Fruit fly (Drosophila melanogaster): ENCODE measurements around the gene Alp11.

The Alp11 gene

DNA sequence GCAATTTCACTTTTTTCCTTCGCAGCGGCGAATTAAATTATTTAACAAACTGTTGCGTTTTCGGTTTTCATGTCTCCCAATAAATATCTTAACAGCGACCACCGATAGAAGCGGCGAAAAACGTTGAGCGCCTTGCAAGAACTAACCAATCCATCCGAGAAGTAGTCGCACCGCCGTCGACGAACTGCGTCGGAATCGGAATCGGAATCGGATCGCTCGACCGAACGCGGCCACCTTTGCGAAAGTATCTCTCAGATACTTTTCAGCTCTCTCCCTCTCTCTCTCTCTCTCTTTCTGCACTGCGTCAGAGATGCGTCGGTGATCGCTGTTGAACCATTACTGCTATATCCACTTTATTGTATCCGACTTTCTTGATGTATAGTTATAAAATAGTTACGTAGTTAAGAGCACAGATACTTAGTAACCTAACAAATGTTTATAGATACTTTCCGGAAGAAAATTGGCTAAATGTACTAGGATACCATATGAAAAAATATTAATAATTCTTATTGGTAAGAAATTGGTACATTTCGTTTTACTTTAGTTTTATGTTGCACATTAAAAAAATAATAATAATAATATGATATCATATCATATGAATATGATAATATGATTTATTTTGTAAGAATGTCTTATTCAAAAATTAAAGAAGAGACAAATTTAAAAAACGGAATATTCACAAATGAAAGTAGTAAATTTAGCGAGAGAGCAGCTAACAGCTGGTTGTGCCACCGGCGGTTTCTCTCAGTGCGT, 6.1 kb downstream of the Alp11 start, which contains the start of gene Chsy (continued):
- TF ChIP-seq grn (GFP tag; optimal IDR thresholded peaks at IDR 0.05) (no peak), repo (GFP tag; optimal IDR thresholded peaks at IDR 0.05) (no peak), ase (GFP tag; IDR thresholded peaks at IDR 0.05) (no peak), nom (GFP tag; optimal IDR thresholded peaks at IDR 0.05) (peak; percentile 1), Stat92E (GFP tag; optimal IDR thresholded peaks at IDR 0.05) (no peak), CG6689 (GFP tag; IDR thresholded peaks at IDR 0.05) (0 out of 2 replicates have a peak, but pooled peaks have one; percentile 7), C15 (GFP tag; IDR thresholded peaks at IDR 0.05) (no peak), CG12155 (GFP tag; optimal IDR thresholded peaks at IDR 0.05) (no peak), GATAe (GFP tag; conservative IDR thresholded peaks at IDR 0.05) (no peak), Elba2 (GFP tag; optimal IDR thresholded peaks at IDR 0.05) (peak; percentile 1), eve (GFP tag; optimal IDR thresholded peaks at IDR 0.05) (no peak), shn (GFP tag; optimal IDR thresholded peaks at IDR 0.05) (no peak), CG1832 (GFP tag; optimal IDR thresholded peaks at IDR 0.05) (peak; percentile 39), wor (GFP tag; IDR thresholded peaks at IDR 0.05) (no peak), CG15696 (tag; optimal IDR thresholded peaks at IDR 0.05) (peak; percentile 12), Abd-B (GFP tag; optimal IDR thresholded peaks at IDR 0.05) (no peak), ap (GFP tag; IDR thresholded peaks at IDR 0.05) (no peak), CG16813 (GFP tag; IDR thresholded peaks at IDR 0.05; ENCODE audit: partially characterized antibody) (no peak), p53 (GFP tag; optimal IDR thresholded peaks at IDR 0.05) (no peak), CG33213 (GFP tag; optimal IDR thresholded peaks at IDR 0.05) (no peak), tin (GFP tag; optimal IDR thresholded peaks at IDR 0.05) (no peak), Dip3 (GFP tag; optimal IDR thresholded peaks at IDR 0.05) (no peak), Bteb2 (GFP tag; optimal IDR thresholded peaks at IDR 0.05) (no peak), jing (GFP tag; optimal IDR thresholded peaks at IDR 0.05) (no peak), CG12071 (GFP tag; optimal IDR thresholded peaks at IDR 0.05) (no peak), bigmax (GFP tag; optimal IDR thresholded peaks at IDR 0.05) (no peak), NfI (GFP tag; optimal IDR thresholded peaks at IDR 0.05) (no peak), CkIIα-i1 (GFP tag; IDR thresholded peaks at IDR 0.05) (no peak), CG15514 (GFP tag; optimal IDR thresholded peaks at IDR 0.05) (peak; percentile 92), h (optimal IDR thresholded peaks at IDR 0.05) (no peak), ftz-f1 (GFP tag; optimal IDR thresholded peaks at IDR 0.05) (no peak), CG13123 (GFP tag; optimal IDR thresholded peaks at IDR 0.05) (no peak), Hr3 (GFP tag; optimal IDR thresholded peaks at IDR 0.05) (no peak), peb (GFP tag; IDR thresholded peaks at IDR 0.05) (no peak), CG2712 (tag; optimal IDR thresholded peaks at IDR 0.05) (no peak), nmo (GFP tag; optimal IDR thresholded peaks at IDR 0.05) (peak; percentile 6), CG6765 (GFP tag; optimal IDR thresholded peaks at IDR 0.05) (no peak), dm (GFP tag; optimal IDR thresholded peaks at IDR 0.05) (no peak), fd102C (GFP tag; optimal IDR thresholded peaks at IDR 0.05) (no peak), sob (GFP tag; IDR thresholded peaks at IDR 0.05) (no peak), phol (tag; optimal IDR thresholded peaks at IDR 0.05) (peak; percentile 12), cg (GFP tag; optimal IDR thresholded peaks at IDR 0.05) (no peak), CG4360 (GFP tag; IDR thresholded peaks at IDR 0.05) (no peak), CG7745 (tag; optimal IDR thresholded peaks at IDR 0.05) (no peak), CG10654 (GFP tag; optimal IDR thresholded peaks at IDR 0.05) (no peak), dmrt11E (tag; optimal IDR thresholded peaks at IDR 0.05) (no peak), pros (GFP tag; optimal IDR thresholded peaks at IDR 0.05) (no peak), CG17829 (tag; optimal IDR thresholded peaks at IDR 0.05) (peak; percentile 21), Side (GFP tag; optimal IDR thresholded peaks at IDR 0.05) (no peak), dysf (GFP tag; IDR thresholded peaks at IDR 0.05) (no peak), bab2 (GFP tag; optimal IDR thresholded peaks at IDR 0.05) (no peak)

Measured in whole organism, embryonic.